Fruit fly (Drosophila melanogaster) whole organism, wandering third instar larva: ENCODE data around the gene CG14882.

Experiments used
- CG9705 ChIP-seq: fragments of 200-800 bp; sonication (Bioruptor generic); optimal IDR thresholded peaks from 2 replicates; lab custom pipeline; 2018; ENCODE audit warnings: missing biosample characterization, mild to moderate bottlenecking, missing genetic modification characterization
- CrebA ChIP-seq: fragments of 200-800 bp; sonication (Bioruptor generic); optimal IDR thresholded peaks from 2 replicates; lab custom pipeline; 2016; ENCODE audit warnings: missing biosample characterization, mild to moderate bottlenecking, missing genetic modification characterization, borderline replicate concordance
- Dfd ChIP-seq: fragments of >200 bp; optimal IDR thresholded peaks from 2 replicates; lab custom pipeline; 2017; ENCODE audit warnings: missing biosample characterization, missing genetic modification characterization
- Dif ChIP-seq: fragments of 200-275, 200-300 bp; sonication (Bioruptor generic); optimal IDR thresholded peaks from 2 replicates; lab custom pipeline; 2018; ENCODE audit warnings: missing biosample characterization, missing genetic modification characterization; ENCODE audit not compliant: partially characterized antibody
- HLH106 ChIP-seq: fragments of 200-800 bp; optimal IDR thresholded peaks from 3 replicates; lab custom pipeline; 2019; ENCODE audit warnings: missing biosample characterization, mild to moderate bottlenecking, missing genetic modification characterization, moderate library complexity
- Hr78 ChIP-seq: fragments of >200 bp; optimal IDR thresholded peaks from 2 replicates; lab custom pipeline; 2017; ENCODE audit warnings: missing biosample characterization, missing genetic modification characterization
- Mio ChIP-seq: sonication (Bioruptor generic); optimal IDR thresholded peaks from 2 replicates; lab custom pipeline; 2016; ENCODE audit warnings: missing biosample characterization, missing genetic modification characterization
- Myc ChIP-seq: fragments of >200 bp; optimal IDR thresholded peaks from 2 replicates; lab custom pipeline; 2017
- N ChIP-seq: fragments of >200 bp; optimal IDR thresholded peaks from 2 replicates; lab custom pipeline; 2018; ENCODE audit warnings: missing biosample characterization, missing external identifiers, missing genetic modification characterization
- OdsH ChIP-seq: fragments of 200-800 bp; sonication (Bioruptor generic); optimal IDR thresholded peaks from 2 replicates; lab custom pipeline; 2016; ENCODE audit warnings: missing biosample characterization, mild to moderate bottlenecking, missing genetic modification characterization
- Rel ChIP-seq, 2 experiments: fragments of 200-800 bp; sonication (Bioruptor generic) in 1 of 2; optimal IDR thresholded peaks; 2 replicates in 1 of 2; 3 replicates in 1 of 2; lab custom pipeline; 2016 to 2019; ENCODE audit warnings: mild to moderate bottlenecking in 2 of 2, missing biosample characterization in 2 of 2, missing genetic modification characterization in 2 of 2, moderate library complexity in 1 of 2
- Sp1 ChIP-seq: fragments of 200-800 bp; sonication (Bioruptor generic); optimal IDR thresholded peaks from 3 replicates; lab custom pipeline; 2019; ENCODE audit warnings: missing biosample characterization, mild to moderate bottlenecking, missing genetic modification characterization, moderate library complexity
- Vsx2 ChIP-seq: fragments of 200-300, 225-300 bp; sonication (Bioruptor generic); optimal IDR thresholded peaks from 2 replicates; lab custom pipeline; 2018; ENCODE audit warnings: missing biosample characterization, missing genetic modification characterization; ENCODE audit not compliant: partially characterized antibody
- br ChIP-seq: fragments of 200-800 bp; sonication (Bioruptor generic); optimal IDR thresholded peaks from 2 replicates; lab custom pipeline; 2016; ENCODE audit warnings: missing biosample characterization, missing genetic modification characterization
- brk ChIP-seq: fragments of 200-800 bp; sonication (Bioruptor generic); optimal IDR thresholded peaks from 2 replicates; lab custom pipeline; 2016; ENCODE audit warnings: missing biosample characterization, mild to moderate bottlenecking, missing genetic modification characterization
- dl ChIP-seq, 2 experiments: fragments of 175-275, 200-275 bp in 1 of 2; fragments of 200-275 bp in 1 of 2; sonication (Bioruptor generic); optimal IDR thresholded peaks; lab custom pipeline; 2018; ENCODE audit warnings: mild to moderate bottlenecking in 2 of 2, missing biosample characterization in 2 of 2, missing genetic modification characterization in 2 of 2, moderate library complexity in 2 of 2; ENCODE audit not compliant: partially characterized antibody in 2 of 2, insufficient read depth in 1 of 2
- dmrt93B ChIP-seq: fragments of 200-800 bp; sonication (Bioruptor generic); optimal IDR thresholded peaks from 2 replicates; lab custom pipeline; 2018; ENCODE audit warnings: missing biosample characterization, mild to moderate bottlenecking, missing genetic modification characterization
- dsf ChIP-seq: sonication (Bioruptor generic); optimal IDR thresholded peaks from 2 replicates; lab custom pipeline; 2016; ENCODE audit warnings: missing biosample characterization, missing genetic modification characterization, borderline replicate concordance
- ey ChIP-seq: fragments of 200-800 bp; sonication (Bioruptor generic); optimal IDR thresholded peaks from 2 replicates; lab custom pipeline; 2016; ENCODE audit warnings: missing biosample characterization, missing genetic modification characterization
- foxo ChIP-seq, 2 experiments: fragments of 200-800 bp; sonication (Bioruptor generic); optimal IDR thresholded peaks; 2 replicates in 1 of 2; 3 replicates in 1 of 2; lab custom pipeline; 2016 to 2017; ENCODE audit warnings: missing biosample characterization in 2 of 2, missing genetic modification characterization in 2 of 2
- fru ChIP-seq: fragments of 200-800 bp; sonication (Bioruptor generic); optimal IDR thresholded peaks from 3 replicates; lab custom pipeline; 2016; ENCODE audit warnings: missing biosample characterization, mild to moderate bottlenecking, missing genetic modification characterization
- h ChIP-seq: fragments of 200-800 bp; sonication (Bioruptor generic); optimal IDR thresholded peaks from 3 replicates; lab custom pipeline; 2016; ENCODE audit warnings: missing biosample characterization, mild to moderate bottlenecking, missing genetic modification characterization
- pan ChIP-seq: fragments of >200 bp; optimal IDR thresholded peaks from 2 replicates; lab custom pipeline; 2017
- psq ChIP-seq: fragments of 200-800 bp; sonication (Bioruptor generic); optimal IDR thresholded peaks from 3 replicates; lab custom pipeline; 2017; ENCODE audit warnings: missing biosample characterization, mild to moderate bottlenecking, missing genetic modification characterization, moderate library complexity
- rgr ChIP-seq: fragments of 200-800 bp; sonication (Bioruptor generic); optimal IDR thresholded peaks from 3 replicates; lab custom pipeline; 2016; ENCODE audit warnings: missing biosample characterization, mild to moderate bottlenecking, missing genetic modification characterization
- sage ChIP-seq: fragments of 200-800 bp; sonication (Bioruptor generic); optimal IDR thresholded peaks from 2 replicates; lab custom pipeline; 2016; ENCODE audit warnings: missing biosample characterization, mild to moderate bottlenecking, missing genetic modification characterization
- sv ChIP-seq: fragments of 200-800 bp; sonication (Bioruptor generic); optimal IDR thresholded peaks from 3 replicates; lab custom pipeline; 2016; ENCODE audit warnings: missing biosample characterization, missing genetic modification characterization
- tai ChIP-seq: sonication (Bioruptor generic); optimal IDR thresholded peaks from 2 replicates; lab custom pipeline; 2016; ENCODE audit warnings: missing biosample characterization, missing genetic modification characterization
- usp ChIP-seq: fragments of >200 bp; optimal IDR thresholded peaks from 2 replicates; lab custom pipeline; 2017; ENCODE audit warnings: missing biosample characterization, missing genetic modification characterization
- woc ChIP-seq: sonication (Bioruptor generic); optimal IDR thresholded peaks from 2 replicates; lab custom pipeline; 2016; ENCODE audit warnings: missing biosample characterization, mild to moderate bottlenecking, missing genetic modification characterization

Gene CG14882

DNA sequence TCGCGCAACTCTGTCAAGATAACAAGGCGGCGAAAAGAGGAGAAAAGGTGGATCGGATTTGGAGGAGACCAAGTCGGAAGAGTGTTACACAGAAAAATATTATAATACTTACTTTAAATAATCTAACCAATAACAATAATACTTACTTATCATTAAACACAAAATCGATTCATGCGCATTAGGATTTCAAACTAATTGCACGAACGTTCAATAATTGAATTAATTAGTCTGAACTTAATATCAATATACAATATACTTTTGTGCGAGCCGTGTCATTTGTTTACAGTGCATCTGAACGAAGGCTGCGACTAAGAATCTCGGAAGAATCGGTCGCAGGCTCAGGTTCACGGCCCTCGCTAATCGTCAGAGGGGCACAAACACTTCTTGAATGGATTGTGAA is 47.6 kb upstream of the CG14882 start:
- no peak for TF ChIP-seq brk (GFP tag; lab: Kevin White, UChicago)
- TF ChIP-seq h (GFP tag; lab: Kevin White, UChicago): peak; percentile 53
- no peak for TF ChIP-seq sage (GFP tag; lab: Kevin White, UChicago)
- TF ChIP-seq Vsx2 (GFP tag; lab: Kevin White, UChicago): no peak
- no peak for TF ChIP-seq Dif
- TF ChIP-seq sv: no peak
- no peak for TF ChIP-seq woc (GFP tag; lab: Kevin White, UChicago)
- TF ChIP-seq psq: peak; percentile 41
- peak; percentile 23 for TF ChIP-seq br (GFP tag; lab: Kevin White, UChicago)
- no peak for TF ChIP-seq dl (GFP tag; optimal IDR thresholded peaks at IDR 0.05; lab: Kevin White, UChicago; ENCODE audit: insufficient read depth in 1 of 2, partially characterized antibody in 2 of 2)
- TF ChIP-seq CG9705: no peak
- peak in 1 of 2 experiments; percentile 64 for TF ChIP-seq foxo (GFP tag; optimal IDR thresholded peaks at IDR 0.05; lab: Kevin White, UChicago)
- peak; percentile 40 for TF ChIP-seq Sp1 (GFP tag; lab: Kevin White, UChicago)
- peak; percentile 43 for TF ChIP-seq fru (GFP tag; lab: Kevin White, UChicago)
- TF ChIP-seq HLH106 (tag; lab: Kevin White, UChicago): peak; percentile 53
- TF ChIP-seq rgr (GFP tag; lab: Kevin White, UChicago): peak; percentile 27
- no peak for TF ChIP-seq Dfd (GFP tag; lab: Kevin White, UChicago)
- TF ChIP-seq ey (GFP tag; lab: Kevin White, UChicago): peak; percentile 22
- no peak for TF ChIP-seq tai (GFP tag; lab: Kevin White, UChicago)
- TF ChIP-seq OdsH (GFP tag; lab: Kevin White, UChicago): peak; percentile 36

DNA sequence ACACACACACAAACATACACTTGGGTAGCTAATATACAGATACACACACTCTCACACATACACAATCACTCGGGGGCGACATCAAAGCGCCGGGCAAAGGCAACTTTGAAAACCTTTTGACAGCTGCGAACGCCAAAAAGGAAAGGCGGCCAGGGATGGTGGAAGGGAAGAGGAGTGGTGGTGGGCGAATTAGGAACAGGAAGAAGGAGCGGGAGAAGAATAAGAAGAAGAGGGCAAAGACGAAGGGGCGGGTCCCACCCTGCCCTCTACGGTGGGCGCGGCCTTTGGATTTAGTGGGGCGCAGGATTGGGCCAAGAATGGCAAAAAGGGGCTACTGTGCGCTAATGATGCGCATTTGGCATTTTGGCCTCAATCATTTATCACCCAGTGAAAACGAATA is 46.4 kb upstream of the CG14882 start:
- TF ChIP-seq Vsx2 (GFP tag; lab: Kevin White, UChicago) (no peak), Hr78 (GFP tag; lab: Kevin White, UChicago) (no peak), br (GFP tag; lab: Kevin White, UChicago) (no peak), dmrt93B (GFP tag; lab: Kevin White, UChicago) (no peak), Myc (lab: Kevin White, UChicago) (no peak), rgr (GFP tag; lab: Kevin White, UChicago) (no peak), CG9705 (no peak)
- TF ChIP-seq, all 38 proteins: peak for 0

DNA sequence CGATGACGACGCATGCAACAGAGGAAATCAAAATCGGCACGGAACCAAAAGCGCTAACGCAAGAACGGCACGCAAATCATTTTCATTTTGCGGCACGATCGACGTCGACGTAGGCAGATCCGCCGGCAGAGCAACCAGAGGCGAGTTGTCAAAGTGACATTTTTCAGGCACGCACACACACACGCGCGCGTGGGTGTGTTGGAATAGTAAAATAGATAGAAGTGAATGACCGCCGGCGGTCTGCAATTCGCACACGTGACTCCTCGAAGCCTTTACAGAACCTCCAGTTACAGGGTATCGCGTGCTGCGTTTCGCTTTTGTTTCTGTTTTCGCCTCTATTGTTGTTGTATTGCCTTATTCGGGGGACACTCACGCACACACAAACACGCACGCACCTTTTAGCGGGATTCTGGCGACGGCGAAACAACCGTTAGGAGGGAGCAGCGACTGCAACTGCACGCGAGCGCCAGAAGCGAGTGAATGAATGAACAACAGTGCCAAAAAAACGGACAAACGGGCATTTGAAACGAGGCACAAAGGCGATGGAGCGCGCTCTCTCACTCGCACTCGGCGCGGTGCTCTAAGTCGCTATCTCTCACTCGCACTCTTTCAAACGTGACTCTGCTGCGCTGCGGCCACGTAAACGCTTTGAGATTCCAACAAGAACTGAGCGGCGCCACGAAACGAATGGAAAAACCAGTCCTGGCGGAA is 39.8 kb upstream of the CG14882 start, which contains the start of gene ss:
ss (minus strand) TSS at position 668 of the 711 bp plus-strand sequence.
- TF ChIP-seq Dfd (GFP tag; lab: Kevin White, UChicago) (no peak), pan (lab: Kevin White, UChicago) (peak; percentile 38), OdsH (GFP tag; lab: Kevin White, UChicago) (no peak), woc (GFP tag; lab: Kevin White, UChicago) (no peak), brk (GFP tag; lab: Kevin White, UChicago) (no peak), Mio (GFP tag; lab: Kevin White, UChicago) (no peak), Sp1 (GFP tag; lab: Kevin White, UChicago) (no peak)

DNA sequence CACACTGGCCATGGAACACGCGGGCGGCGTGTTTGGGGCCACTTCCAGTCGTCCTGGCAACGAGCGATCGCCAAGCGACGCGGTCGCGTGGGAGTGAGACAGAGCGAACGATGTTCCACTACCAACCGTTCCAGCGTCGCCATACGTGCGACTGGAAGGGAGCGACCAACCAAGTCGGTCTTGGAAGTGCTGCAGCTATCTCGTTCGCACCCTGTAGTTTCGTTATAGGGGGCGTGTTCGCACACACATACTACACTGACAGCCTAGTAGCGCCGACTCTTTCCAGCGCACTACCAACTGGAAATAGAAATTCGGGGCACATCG is 39.3 kb upstream of the CG14882 start:
- TF ChIP-seq Dif (peak; percentile 11), OdsH (GFP tag; lab: Kevin White, UChicago) (no peak)

DNA sequence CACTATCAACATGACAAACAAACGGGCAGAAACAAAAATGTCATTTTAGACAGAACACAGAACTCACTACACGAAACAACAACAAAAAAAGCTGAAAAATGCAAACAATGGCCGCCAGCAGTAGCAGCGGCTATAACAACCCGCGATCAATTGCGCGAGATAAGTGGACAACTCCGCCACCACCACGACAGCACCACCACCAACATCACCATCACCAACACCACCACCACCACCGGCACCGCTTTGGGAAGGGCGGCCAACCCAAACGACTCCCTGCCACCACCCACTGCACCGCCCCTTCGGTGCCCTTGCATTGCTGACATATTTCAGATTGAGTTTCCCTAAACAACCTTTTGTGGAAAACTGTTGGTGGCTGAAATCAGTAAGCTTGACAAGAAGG is 36.4 kb upstream of the CG14882 start:
- TF ChIP-seq dmrt93B (GFP tag; lab: Kevin White, UChicago): no peak
- TF ChIP-seq sv: no peak
- TF ChIP-seq N (GFP tag; lab: Kevin White, UChicago): no peak
- no peak for TF ChIP-seq CrebA (GFP tag; lab: Kevin White, UChicago)
- no peak for TF ChIP-seq OdsH (GFP tag; lab: Kevin White, UChicago)
- no peak for TF ChIP-seq CG9705
- no peak for TF ChIP-seq ey (GFP tag; lab: Kevin White, UChicago)
- TF ChIP-seq Myc (lab: Kevin White, UChicago): no peak
- no peak for TF ChIP-seq Rel (GFP tag; optimal IDR thresholded peaks at IDR 0.05; lab: Kevin White, UChicago)
- no peak for TF ChIP-seq Rel (tag; optimal IDR thresholded peaks at IDR 0.05; lab: Kevin White, UChicago)
- TF ChIP-seq dl (GFP tag; optimal IDR thresholded peaks at IDR 0.05; lab: Kevin White, UChicago; ENCODE audit: insufficient read depth in 1 of 2, partially characterized antibody in 2 of 2): no peak
- TF ChIP-seq Mio (GFP tag; lab: Kevin White, UChicago): no peak
- no peak for TF ChIP-seq foxo (GFP tag; optimal IDR thresholded peaks at IDR 0.05; lab: Kevin White, UChicago)
- no peak for TF ChIP-seq dsf (GFP tag; lab: Kevin White, UChicago)
- TF ChIP-seq usp (GFP tag; lab: Kevin White, UChicago): no peak
- no peak for TF ChIP-seq fru (GFP tag; lab: Kevin White, UChicago)
- TF ChIP-seq Vsx2 (GFP tag; lab: Kevin White, UChicago): no peak
- no peak for TF ChIP-seq tai (GFP tag; lab: Kevin White, UChicago)
- TF ChIP-seq Sp1 (GFP tag; lab: Kevin White, UChicago): no peak
